Worm (Caenorhabditis elegans): ENCODE measurements around the gene F32D8.15.

The F32D8.15 gene

ce11 chrV:10897172-10897571, 6.7 kb upstream of the F32D8.15 start (continued):
- TF ChIP-seq F23B12.7 (tag; optimal IDR thresholded peaks at IDR 0.05; ENCODE audit: insufficient read depth) (peak; percentile 89), nhr-120 (GFP tag; IDR thresholded peaks at IDR 0.05) (0 out of 2 replicates have a peak, but pooled peaks have one; percentile 69), ceh-58 (GFP tag; IDR thresholded peaks at IDR 0.05) (0 out of 2 replicates have a peak, but pooled peaks have one; percentile 33), snpc-4 (GFP tag; optimal IDR thresholded peaks at IDR 0.05) (peak; percentile 81), snpc-4 (tag; optimal IDR thresholded peaks at IDR 0.05) (peak; percentile 90 to 93 (median 91)), hmg-20 (GFP tag; IDR thresholded peaks at IDR 0.05) (peak; percentile 94), madf-10 (tag; optimal IDR thresholded peaks at IDR 0.05) (peak; percentile 95), madf-8 (GFP tag; conservative IDR thresholded peaks at IDR 0.05) (peak; percentile 80), lag-1 (GFP tag; IDR thresholded peaks at IDR 0.05) (no peak), B0261.1 (tag; optimal IDR thresholded peaks at IDR 0.05) (peak; percentile 33), tlf-1 (GFP tag; optimal IDR thresholded peaks at IDR 0.05) (peak; percentile 99), pbrm-1 (GFP tag; IDR thresholded peaks at IDR 0.05) (peak; percentile 98), ceh-40 (GFP tag; IDR thresholded peaks at IDR 0.05) (peak; percentile 87), akir-1 (GFP tag; optimal IDR thresholded peaks at IDR 0.05) (peak; percentile 71), cebp-1 (GFP tag; IDR thresholded peaks at IDR 0.05) (peak; percentile 72; the same call in 1 of the 2 replicates), cebp-1 (tag; optimal IDR thresholded peaks at IDR 0.05) (peak; percentile 93), tbp1 (GFP tag; optimal IDR thresholded peaks at IDR 0.05) (peak; percentile 79), ztf-26 (tag; optimal IDR thresholded peaks at IDR 0.05) (peak; percentile 94), lin-26 (GFP tag; IDR thresholded peaks at IDR 0.05) (peak; percentile 84), bed-1 (GFP tag; IDR thresholded peaks at IDR 0.05) (peak; percentile 95), D2030.7 (GFP tag; IDR thresholded peaks at IDR 0.05) (peak; percentile 95), nfya-1 (tag; optimal IDR thresholded peaks at IDR 0.05; ENCODE audit: borderline replicate concordance, insufficient read depth) (no peak), nfya-2 (GFP tag; IDR thresholded peaks at IDR 0.05) (peak; percentile 97), him-1 (tag; optimal IDR thresholded peaks at IDR 0.05) (peak; percentile 95), ztf-18 (tag; optimal IDR thresholded peaks at IDR 0.05) (peak; percentile 85), egl-18 (GFP tag; IDR thresholded peaks at IDR 0.05) (peak; percentile 79), egl-44 (GFP tag; IDR thresholded peaks at IDR 0.05) (peak; percentile 70; the same call in 1 of the 2 replicates), nhr-179 (tag; optimal IDR thresholded peaks at IDR 0.05) (no peak), attf-5 (GFP tag; optimal IDR thresholded peaks at IDR 0.05) (peak; percentile 100), F49E8.2 (tag; optimal IDR thresholded peaks at IDR 0.05; ENCODE audit: insufficient read depth) (peak; percentile 95), lsy-27 (tag; optimal IDR thresholded peaks at IDR 0.05; ENCODE audit: borderline replicate concordance, insufficient read depth) (no peak), F22D6.2 (tag; optimal IDR thresholded peaks at IDR 0.05) (peak; percentile 91), ztf-6 (GFP tag; IDR thresholded peaks at IDR 0.05) (peak; percentile 91), hlh-26 (GFP tag; conservative IDR thresholded peaks at IDR 0.05) (no peak), unc-62 (GFP tag; optimal IDR thresholded peaks at IDR 0.05) (peak; percentile 81), chd-7 (tag; optimal IDR thresholded peaks at IDR 0.05) (peak; percentile 97), ceh-100 (GFP tag; IDR thresholded peaks at IDR 0.05) (peak; percentile 90), B0336.3 (GFP tag; IDR thresholded peaks at IDR 0.05) (peak; percentile 97), let-607 (tag; optimal IDR thresholded peaks at IDR 0.05) (peak; percentile 100), lin-54 (GFP tag; optimal IDR thresholded peaks at IDR 0.05) (peak; percentile 100), ceh-79 (tag; optimal IDR thresholded peaks at IDR 0.05) (peak; percentile 91), ztf-28 (GFP tag; IDR thresholded peaks at IDR 0.05) (peak; percentile 93), ztf-22 (GFP tag; optimal IDR thresholded peaks at IDR 0.05) (peak; percentile 98), snpc-1.1 (tag; optimal IDR thresholded peaks at IDR 0.05; ENCODE audit: insufficient read depth) (peak; percentile 81), xnd-1 (tag; optimal IDR thresholded peaks at IDR 0.05) (peak; percentile 78), attf-6 (GFP tag; IDR thresholded peaks at IDR 0.05) (peak; percentile 89), snpc-3.4 (tag; optimal IDR thresholded peaks at IDR 0.05) (peak; percentile 92), nhr-27 (tag; optimal IDR thresholded peaks at IDR 0.05) (peak; percentile 70)

Data from whole organism, young adult.